Worm (Caenorhabditis elegans) whole organism, L3 larva: ENCODE data around the gene ostf-4.

Source experiments
- R02D3.7 ChIP-seq: fragments of 150-350 bp; optimal IDR thresholded peaks from 2 replicates; lab custom pipeline; 2014; ENCODE audit warnings: missing biosample characterization, missing genetic modification characterization
- aly-2 ChIP-seq: fragments of 150-350 bp; optimal IDR thresholded peaks from 2 replicates; lab custom pipeline; 2014; ENCODE audit warnings: missing biosample characterization, missing genetic modification characterization
- ama-1 ChIP-seq: fragments of 150-350 bp; optimal IDR thresholded peaks from 2 replicates; lab custom pipeline; 2018
- ceh-16 ChIP-seq: sonication (generic microtip); optimal IDR thresholded peaks from 2 replicates; lab custom pipeline; 2017; ENCODE audit warnings: missing biosample characterization, missing genetic modification characterization
- ceh-82 ChIP-seq: fragments of 150-350 bp; optimal IDR thresholded peaks from 2 replicates; lab custom pipeline; 2014; ENCODE audit warnings: missing biosample characterization, missing genetic modification characterization
- daf-12 ChIP-seq: fragments of 150-350 bp; optimal IDR thresholded peaks from 2 replicates; lab custom pipeline; 2014; ENCODE audit warnings: missing biosample characterization, missing genetic modification reagents, missing genetic modification characterization
- egl-27 ChIP-seq: sonication (generic microtip); optimal IDR thresholded peaks from 4 replicates; lab custom pipeline; 2017; ENCODE audit warnings: missing biosample characterization, missing genetic modification reagents, missing genetic modification characterization
- egl-5 ChIP-seq: fragments of 150-350 bp; optimal IDR thresholded peaks from 2 replicates; lab custom pipeline; 2017; ENCODE audit warnings: missing biosample characterization, missing genetic modification reagents, missing genetic modification characterization, inconsistent platforms
- elt-1 ChIP-seq: fragments of 150-350 bp; optimal IDR thresholded peaks from 2 replicates; lab custom pipeline; 2014; ENCODE audit warnings: missing biosample characterization, missing genetic modification characterization
- elt-2 ChIP-seq: sonication (generic microtip); optimal IDR thresholded peaks from 2 replicates; lab custom pipeline; 2016; ENCODE audit warnings: missing genetic modification reagents, mild to moderate bottlenecking, missing genetic modification characterization, missing compliant biosample characterization
- eor-1 ChIP-seq, 2 experiments: fragments of 150-350 bp; optimal IDR thresholded peaks; 2 replicates each; lab custom pipeline; 2014 to 2018; ENCODE audit warnings: missing biosample characterization in 2 of 2, missing genetic modification characterization in 2 of 2
- fkh-10 ChIP-seq: sonication (generic microtip); optimal IDR thresholded peaks from 2 replicates; lab custom pipeline; 2017; ENCODE audit warnings: missing biosample characterization, missing genetic modification reagents, missing genetic modification characterization
- fkh-2 ChIP-seq: fragments of 150-350 bp; optimal IDR thresholded peaks from 2 replicates; lab custom pipeline; 2014; ENCODE audit warnings: missing biosample characterization, missing genetic modification reagents, missing genetic modification characterization
- fos-1 ChIP-seq: fragments of 150-350 bp; optimal IDR thresholded peaks from 2 replicates; lab custom pipeline; 2014; ENCODE audit warnings: missing biosample characterization, missing genetic modification characterization
- hmg-11 ChIP-seq: sonication (generic microtip); optimal IDR thresholded peaks from 2 replicates; lab custom pipeline; 2016; ENCODE audit warnings: missing genetic modification characterization, missing compliant biosample characterization
- jun-1 ChIP-seq: fragments of 150-350 bp; optimal IDR thresholded peaks from 2 replicates; lab custom pipeline; 2014; ENCODE audit warnings: missing biosample characterization, missing genetic modification reagents, missing genetic modification characterization
- lin-15B ChIP-seq: fragments of 150-350 bp; optimal IDR thresholded peaks from 2 replicates; lab custom pipeline; 2014; ENCODE audit warnings: missing biosample characterization, missing genetic modification characterization
- lin-39 ChIP-seq: fragments of 150-350 bp; optimal IDR thresholded peaks from 2 replicates; lab custom pipeline; 2018; ENCODE audit warnings: missing biosample characterization, missing genetic modification reagents, missing genetic modification characterization
- mdl-1 ChIP-seq: fragments of 150-350 bp; optimal IDR thresholded peaks from 2 replicates; lab custom pipeline; 2014; ENCODE audit warnings: missing biosample characterization, missing genetic modification characterization
- mml-1 ChIP-seq: fragments of 150-350 bp; sonication (generic microtip); optimal IDR thresholded peaks from 3 replicates; lab custom pipeline; 2014; ENCODE audit warnings: missing biosample characterization, missing genetic modification characterization
- nhr-12 ChIP-seq: fragments of 150-350 bp; optimal IDR thresholded peaks from 2 replicates; lab custom pipeline; 2014; ENCODE audit warnings: missing biosample characterization, missing genetic modification characterization
- nhr-23 ChIP-seq: fragments of 150-350 bp; optimal IDR thresholded peaks from 2 replicates; lab custom pipeline; 2014; ENCODE audit warnings: missing biosample characterization, missing genetic modification reagents, missing genetic modification characterization
- nhr-43 ChIP-seq: sonication (generic microtip); optimal IDR thresholded peaks from 2 replicates; lab custom pipeline; 2016; ENCODE audit warnings: mild to moderate bottlenecking, missing genetic modification characterization, missing compliant biosample characterization; ENCODE audit not compliant: poor library complexity, severe bottlenecking
- nhr-67 ChIP-seq: fragments of 150-350 bp; optimal IDR thresholded peaks from 2 replicates; lab custom pipeline; 2014; ENCODE audit warnings: missing biosample characterization, missing genetic modification characterization
- nhr-76 ChIP-seq: fragments of 150-350 bp; sonication (generic microtip); optimal IDR thresholded peaks from 5 replicates; lab custom pipeline; 2014; ENCODE audit warnings: missing biosample characterization, missing genetic modification characterization
- nhr-77 ChIP-seq: fragments of 150-350 bp; optimal IDR thresholded peaks from 2 replicates; lab custom pipeline; 2014; ENCODE audit warnings: missing biosample characterization, missing genetic modification characterization
- pha-4 ChIP-seq: fragments of 150-350 bp; optimal IDR thresholded peaks from 2 replicates; lab custom pipeline; 2014; ENCODE audit warnings: missing biosample characterization, missing genetic modification reagents, missing genetic modification characterization
- sea-2 ChIP-seq: fragments of 150-350 bp; sonication (generic microtip); optimal IDR thresholded peaks from 4 replicates; lab custom pipeline; 2014; ENCODE audit warnings: missing biosample characterization, missing genetic modification reagents, missing genetic modification characterization
- snpc-4 ChIP-seq: fragments of 150-350 bp; optimal IDR thresholded peaks from 2 replicates; lab custom pipeline; 2014; ENCODE audit warnings: missing biosample characterization, missing genetic modification characterization
- tbx-2 ChIP-seq: sonication (generic microtip); optimal IDR thresholded peaks from 2 replicates; lab custom pipeline; 2016; ENCODE audit warnings: mild to moderate bottlenecking, missing genetic modification characterization, missing compliant biosample characterization
- unc-39 ChIP-seq: sonication (generic microtip); optimal IDR thresholded peaks from 4 replicates; lab custom pipeline; 2017; ENCODE audit warnings: missing biosample characterization, missing genetic modification characterization
- unc-62 ChIP-seq: fragments of 150-350 bp; sonication (generic microtip); optimal IDR thresholded peaks from 4 replicates; lab custom pipeline; 2014; ENCODE audit warnings: missing biosample characterization, missing genetic modification reagents, missing genetic modification characterization
- ztf-11 ChIP-seq: fragments of 150-350 bp; optimal IDR thresholded peaks from 2 replicates; lab custom pipeline; 2014; ENCODE audit warnings: missing biosample characterization, missing genetic modification characterization
- ztf-4 ChIP-seq: fragments of 150-350 bp; optimal IDR thresholded peaks from 2 replicates; lab custom pipeline; 2014; ENCODE audit warnings: missing biosample characterization, missing genetic modification characterization

ostf-4 gene

ce11 chrIII:10351595-10352207, 33.3 kb upstream of the ostf-4 start, which contains the start of gene T07C4.3:
T07C4.3 (plus strand) TSS chrIII:10352157.
- TF ChIP-seq lin-15B (tag; lab: Kevin White, UChicago): no peak
- no peak for TF ChIP-seq nhr-12 (tag; lab: Kevin White, UChicago)
- TF ChIP-seq hmg-11 (tag; lab: Kevin White, UChicago): no peak
- TF ChIP-seq pha-4 (tag; lab: Kevin White, UChicago): no peak
- no peak for TF ChIP-seq ceh-82
- no peak for TF ChIP-seq jun-1 (tag; lab: Kevin White, UChicago)
- no peak for TF ChIP-seq nhr-23
- TF ChIP-seq ama-1 (lab: Kevin White, UChicago): no peak
- TF ChIP-seq aly-2: no peak
- no peak for TF ChIP-seq nhr-43
- TF ChIP-seq, all 47 proteins: peak for 0

- no peak for TF ChIP-seq ceh-16 (tag; lab: Kevin White, UChicago)
- no peak for TF ChIP-seq nhr-23
- TF ChIP-seq elt-2 (tag; lab: Kevin White, UChicago): no peak
These were observed 28.7 kb upstream of the ostf-4 start, which contains the start of gene tbx-8 for ce11 chrIII:10347049-10347448. tbx-8 (plus strand) TSS chrIII:10347349.

- TF ChIP-seq fkh-10 (GFP tag; lab: Kevin White, UChicago) (no peak), nhr-12 (tag; lab: Kevin White, UChicago) (no peak), nhr-76 (tag; lab: Kevin White, UChicago) (no peak), unc-62 (GFP tag; lab: Kevin White, UChicago) (no peak), nhr-77 (tag; lab: Kevin White, UChicago) (no peak), nhr-23 (no peak), fos-1 (tag; lab: Kevin White, UChicago) (no peak), lin-39 (no peak), egl-5 (tag; lab: Kevin White, UChicago) (no peak), ztf-11 (tag; lab: Kevin White, UChicago) (no peak), ztf-4 (tag; lab: Kevin White, UChicago) (no peak), hmg-11 (tag; lab: Kevin White, UChicago) (no peak), sea-2 (GFP tag; lab: Kevin White, UChicago) (no peak), ama-1 (lab: Kevin White, UChicago) (no peak), jun-1 (tag; lab: Kevin White, UChicago) (no peak), tbx-2 (no peak)
These were observed 26.4 kb upstream of the ostf-4 start for ce11 chrIII:10344762-10345161.

DNA sequence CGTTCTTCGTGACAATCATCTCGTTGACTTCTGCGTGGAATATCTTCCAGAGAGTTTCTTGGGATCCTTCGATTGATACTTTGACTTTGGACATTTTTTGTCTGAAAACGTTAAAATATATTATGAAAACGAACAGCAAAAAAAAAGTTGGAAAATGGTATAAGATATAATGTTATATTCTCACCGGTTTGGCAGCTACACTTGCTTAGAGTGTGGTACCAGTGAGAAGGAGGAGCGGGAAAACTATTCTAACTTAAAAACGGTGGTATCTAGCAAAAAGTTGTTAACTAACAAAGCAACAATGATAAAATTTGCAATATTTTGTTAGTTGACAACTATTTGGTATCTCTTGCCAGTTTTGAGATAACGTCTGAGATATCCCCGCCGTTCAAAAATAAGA, 23.4 kb upstream of the ostf-4 start, which contains the start of gene tbx-9:
Gene tbx-9 (minus strand): TSS at position 101 of the 400 bp plus-strand sequence.
- TF ChIP-seq egl-5 (tag; lab: Kevin White, UChicago) (no peak), egl-27 (tag; lab: Kevin White, UChicago) (no peak), snpc-4 (tag; lab: Kevin White, UChicago) (no peak), ceh-82 (no peak), unc-62 (GFP tag; lab: Kevin White, UChicago) (no peak), eor-1 (tag; optimal IDR thresholded peaks at IDR 0.05; lab: Kevin White, UChicago) (no peak), elt-2 (tag; lab: Kevin White, UChicago) (no peak), R02D3.7 (tag; lab: Kevin White, UChicago) (no peak), hmg-11 (tag; lab: Kevin White, UChicago) (no peak), sea-2 (GFP tag; lab: Kevin White, UChicago) (no peak), fkh-2 (tag; lab: Kevin White, UChicago) (no peak), mdl-1 (no peak), unc-39 (tag; lab: Kevin White, UChicago) (no peak), tbx-2 (no peak), daf-12 (no peak), lin-15B (tag; lab: Kevin White, UChicago) (no peak)

ce11 chrIII:10339949-10340348, 21.6 kb upstream of the ostf-4 start:
- TF ChIP-seq ztf-4 (tag; lab: Kevin White, UChicago) (no peak), mml-1 (no peak), jun-1 (tag; lab: Kevin White, UChicago) (no peak), ceh-16 (tag; lab: Kevin White, UChicago) (no peak), elt-1 (no peak), nhr-67 (no peak), lin-15B (tag; lab: Kevin White, UChicago) (no peak)
